Fruit fly (Drosophila melanogaster) whole organism, embryonic: ENCODE data around the gene wfs1.

Experiments
- Atf3 ChIP-seq: fragments of 200-800 bp; sonication (Bioruptor generic); optimal IDR thresholded peaks from 3 replicates; lab custom pipeline; 2016; ENCODE audit warnings: missing biosample characterization, missing genetic modification characterization
- CG10267 ChIP-seq: fragments of 200-800 bp; sonication (Bioruptor generic); optimal IDR thresholded peaks from 2 replicates; lab custom pipeline; 2018; ENCODE audit warnings: missing biosample characterization, mild to moderate bottlenecking, missing genetic modification characterization, moderate library complexity
- CG11504 ChIP-seq: fragments of 200-800 bp; sonication (Bioruptor generic); optimal IDR thresholded peaks from 3 replicates; lab custom pipeline; 2019; ENCODE audit warnings: missing biosample characterization, mild to moderate bottlenecking, missing genetic modification characterization, moderate library complexity
- CG12942 ChIP-seq: fragments of 200-800 bp; sonication (Bioruptor generic); optimal IDR thresholded peaks from 3 replicates; lab custom pipeline; 2016; ENCODE audit warnings: missing biosample characterization, missing genetic modification characterization
- CG14710 ChIP-seq: fragments of 200-800 bp; sonication (Bioruptor generic); optimal IDR thresholded peaks from 3 replicates; lab custom pipeline; 2019; ENCODE audit warnings: missing biosample characterization, mild to moderate bottlenecking, missing genetic modification characterization, moderate library complexity
- CG15269 ChIP-seq: fragments of 200-800 bp; sonication (Bioruptor generic); optimal IDR thresholded peaks from 2 replicates; lab custom pipeline; 2018; ENCODE audit warnings: missing biosample characterization, mild to moderate bottlenecking, missing genetic modification characterization, moderate library complexity
- CG15479 ChIP-seq: fragments of 200-800 bp; sonication (Bioruptor generic); optimal IDR thresholded peaks from 3 replicates; lab custom pipeline; 2019; ENCODE audit warnings: missing biosample characterization, mild to moderate bottlenecking, missing genetic modification characterization, moderate library complexity
- CG1603 ChIP-seq: fragments of 200-800 bp; sonication (Bioruptor generic); optimal IDR thresholded peaks from 2 replicates; lab custom pipeline; 2019; ENCODE audit warnings: missing biosample characterization, mild to moderate bottlenecking, missing genetic modification characterization, moderate library complexity
- CG2678 ChIP-seq: fragments of 200-800 bp; sonication (Bioruptor generic); optimal IDR thresholded peaks from 3 replicates; lab custom pipeline; 2019; ENCODE audit warnings: missing biosample characterization, mild to moderate bottlenecking, missing genetic modification characterization, moderate library complexity
- CG2712 ChIP-seq: fragments of 200-800 bp; optimal IDR thresholded peaks from 3 replicates; lab custom pipeline; 2019; ENCODE audit warnings: missing biosample characterization, mild to moderate bottlenecking, missing genetic modification characterization, moderate library complexity
- CG3281 ChIP-seq: fragments of 200-800 bp; sonication (Bioruptor generic); optimal IDR thresholded peaks from 3 replicates; lab custom pipeline; 2017; ENCODE audit warnings: missing biosample characterization, mild to moderate bottlenecking, missing genetic modification characterization
- CG4328 ChIP-seq: fragments of 200-800 bp; sonication (Bioruptor generic); optimal IDR thresholded peaks from 3 replicates; lab custom pipeline; 2017; ENCODE audit warnings: missing biosample characterization, missing genetic modification reagents, missing genetic modification characterization
- CG4617 ChIP-seq: fragments of 200-800 bp; sonication (Bioruptor generic); optimal IDR thresholded peaks from 3 replicates; lab custom pipeline; 2016; ENCODE audit warnings: missing biosample characterization, missing genetic modification characterization, borderline replicate concordance
- CG4707 ChIP-seq: fragments of 200-800 bp; sonication (Bioruptor generic); optimal IDR thresholded peaks from 2 replicates; lab custom pipeline; 2018; ENCODE audit warnings: missing biosample characterization, mild to moderate bottlenecking, missing genetic modification characterization, moderate library complexity
- CG6272 ChIP-seq: fragments of 200-800 bp; sonication (Bioruptor generic); IDR thresholded peaks from 2 replicates; pipeline ENCODE4 v1.3.6; 2022; ENCODE audit warnings: missing biosample characterization, missing genetic modification characterization
- CG6791 ChIP-seq: fragments of 200-800 bp; sonication (Bioruptor generic); IDR thresholded peaks from 3 replicates; pipeline ENCODE4 v1.3.6; 2022; ENCODE audit warnings: missing biosample characterization, missing genetic modification characterization; ENCODE audit not compliant: partially characterized antibody
- CG8290 ChIP-seq, 3 experiments: fragments of 200-800 bp; sonication (Bioruptor generic); optimal IDR thresholded peaks; 2 replicates each; lab custom pipeline; 2016 to 2019; ENCODE audit warnings: missing biosample characterization in 3 of 3, missing genetic modification characterization in 3 of 3, mild to moderate bottlenecking in 2 of 3, moderate library complexity in 1 of 3
- CG9797 ChIP-seq: fragments of 200-800 bp; sonication (Bioruptor generic); optimal IDR thresholded peaks from 3 replicates; lab custom pipeline; 2018; ENCODE audit warnings: missing biosample characterization, mild to moderate bottlenecking, missing genetic modification characterization
- Camta ChIP-seq: fragments of 200-800 bp; sonication (Bioruptor generic); optimal IDR thresholded peaks from 2 replicates; lab custom pipeline; 2016; ENCODE audit warnings: missing biosample characterization, missing genetic modification characterization
- CoRest ChIP-seq: fragments of 200-800 bp; sonication (Bioruptor generic); optimal IDR thresholded peaks from 3 replicates; lab custom pipeline; 2018; ENCODE audit warnings: missing biosample characterization, mild to moderate bottlenecking, missing genetic modification characterization, moderate library complexity
- Deaf1 ChIP-seq: fragments of 200-800 bp; optimal IDR thresholded peaks from 3 replicates; lab custom pipeline; 2019; ENCODE audit warnings: missing biosample characterization, mild to moderate bottlenecking, missing genetic modification characterization, moderate library complexity
- Dref ChIP-seq: fragments of 200-800 bp; sonication (Bioruptor generic); IDR thresholded peaks from 2 replicates; pipeline ENCODE4 v1.3.6; 2022; ENCODE audit warnings: missing biosample characterization, missing genetic modification characterization
- Ets97D ChIP-seq: fragments of 200-800 bp; sonication (Bioruptor generic); optimal IDR thresholded peaks from 3 replicates; lab custom pipeline; 2016; ENCODE audit warnings: missing biosample characterization, missing genetic modification characterization
- HLH4C ChIP-seq: fragments of 200-800 bp; sonication (Bioruptor generic); IDR thresholded peaks from 3 replicates; pipeline ENCODE4 v1.3.6; 2022; ENCODE audit warnings: missing biosample characterization, missing genetic modification characterization; ENCODE audit not compliant: partially characterized antibody
- HLH54F ChIP-seq: fragments of 200-800 bp; sonication (Bioruptor generic); optimal IDR thresholded peaks from 3 replicates; lab custom pipeline; 2016; ENCODE audit warnings: missing biosample characterization, missing genetic modification characterization
- HLHmδ ChIP-seq: fragments of 200-800 bp; sonication (Bioruptor generic); optimal IDR thresholded peaks from 2 replicates; lab custom pipeline; 2018; ENCODE audit warnings: missing biosample characterization, mild to moderate bottlenecking, missing genetic modification characterization, moderate library complexity
- Lim3 ChIP-seq: fragments of 200-800 bp; sonication (Bioruptor generic); IDR thresholded peaks from 2 replicates; pipeline ENCODE4 v1.3.6; 2022; ENCODE audit warnings: missing biosample characterization, missing genetic modification characterization
- MBD-R2 ChIP-seq: fragments of 200-800 bp; sonication (Bioruptor generic); IDR thresholded peaks from 2 replicates; pipeline ENCODE4 v1.3.6; 2022; ENCODE audit warnings: missing biosample characterization, missing genetic modification characterization
- Myb ChIP-seq: fragments of 200-800 bp; sonication (Bioruptor generic); optimal IDR thresholded peaks from 2 replicates; lab custom pipeline; 2016; ENCODE audit warnings: missing biosample characterization, missing genetic modification characterization
- NfI ChIP-seq: fragments of 200-800 bp; sonication (Bioruptor generic); optimal IDR thresholded peaks from 3 replicates; lab custom pipeline; 2018; ENCODE audit warnings: missing biosample characterization, mild to moderate bottlenecking, missing genetic modification characterization, moderate library complexity
- Opbp ChIP-seq: fragments of 200-800 bp; sonication (Bioruptor generic); IDR thresholded peaks from 3 replicates; pipeline ENCODE4 v1.3.6; 2022; ENCODE audit warnings: missing biosample characterization, missing genetic modification characterization; ENCODE audit not compliant: partially characterized antibody
- Side ChIP-seq: fragments of 200-800 bp; sonication (Bioruptor generic); optimal IDR thresholded peaks from 2 replicates; lab custom pipeline; 2016; ENCODE audit warnings: missing biosample characterization, missing genetic modification characterization
- Sin3A ChIP-seq: fragments of >200 bp; optimal IDR thresholded peaks from 2 replicates; lab custom pipeline; 2018
- Usf ChIP-seq: fragments of 200-800 bp; sonication (Bioruptor generic); optimal IDR thresholded peaks from 2 replicates; lab custom pipeline; 2017; ENCODE audit warnings: missing genotype, missing biosample characterization, missing genetic modification characterization
- abd-A ChIP-seq: fragments of 200-800 bp; sonication (Bioruptor generic); optimal IDR thresholded peaks from 3 replicates; lab custom pipeline; 2019; ENCODE audit warnings: missing biosample characterization, mild to moderate bottlenecking, missing genetic modification characterization, moderate library complexity
- amos ChIP-seq: fragments of 200-800 bp; sonication (Bioruptor generic); IDR thresholded peaks from 2 replicates; pipeline ENCODE4 v1.3.6; 2022; ENCODE audit warnings: missing biosample characterization, missing genetic modification characterization; ENCODE audit not compliant: partially characterized antibody
- chinmo ChIP-seq: fragments of 200-800 bp; sonication (Bioruptor generic); IDR thresholded peaks from 4 replicates; pipeline ENCODE4 v1.3.6; 2022; ENCODE audit warnings: missing biosample characterization, missing genetic modification characterization; ENCODE audit not compliant: partially characterized antibody
- ems ChIP-seq: fragments of 200-800 bp; sonication (Bioruptor generic); optimal IDR thresholded peaks from 3 replicates; lab custom pipeline; 2016; ENCODE audit warnings: missing biosample characterization, missing genetic modification characterization
- kni ChIP-seq: fragments of 200-800 bp; sonication (Bioruptor generic); optimal IDR thresholded peaks from 3 replicates; lab custom pipeline; 2017; ENCODE audit warnings: mild to moderate bottlenecking, missing biosample characterization, missing genetic modification reagents, missing genetic modification characterization
- phol ChIP-seq: fragments of 200-800 bp; sonication (Bioruptor generic); optimal IDR thresholded peaks from 3 replicates; lab custom pipeline; 2018; ENCODE audit warnings: missing biosample characterization, mild to moderate bottlenecking, missing genetic modification characterization, moderate library complexity
- pzg ChIP-seq: fragments of 200-800 bp; sonication (Bioruptor generic); optimal IDR thresholded peaks from 3 replicates; lab custom pipeline; 2018; ENCODE audit warnings: missing biosample characterization, mild to moderate bottlenecking, missing genetic modification characterization, moderate library complexity
- row ChIP-seq: fragments of 200-800 bp; sonication (Bioruptor generic); IDR thresholded peaks from 3 replicates; pipeline ENCODE4 v1.3.6; 2022; ENCODE audit warnings: missing biosample characterization, missing genetic modification characterization
- sc ChIP-seq, 3 experiments: fragments of >200 bp in 2 of 3; fragments of 200-800 bp in 1 of 3; sonication (Bioruptor generic) in 1 of 3; optimal IDR thresholded peaks; 2 replicates in 2 of 3; 3 replicates in 1 of 3; lab custom pipeline; 2017; ENCODE audit warnings: mild to moderate bottlenecking in 1 of 3, missing biosample characterization in 1 of 3, missing genetic modification characterization in 1 of 3, missing genetic modification reagents in 1 of 3
- sd ChIP-seq: fragments of 200-800 bp; sonication (Bioruptor generic); optimal IDR thresholded peaks from 3 replicates; lab custom pipeline; 2018; ENCODE audit warnings: missing biosample characterization, mild to moderate bottlenecking, missing genetic modification characterization, moderate library complexity
- sens-2 ChIP-seq: fragments of 200-800 bp; sonication (Bioruptor generic); IDR thresholded peaks from 2 replicates; pipeline ENCODE4 v1.3.6; 2022; ENCODE audit warnings: missing biosample characterization, missing genetic modification characterization
- sug ChIP-seq: fragments of 200-800 bp; optimal IDR thresholded peaks from 2 replicates; lab custom pipeline; 2019; ENCODE audit warnings: missing biosample characterization, mild to moderate bottlenecking, missing genetic modification characterization, moderate library complexity
- zen ChIP-seq: fragments of 200-800 bp; sonication (Bioruptor generic); optimal IDR thresholded peaks from 3 replicates; lab custom pipeline; 2018; ENCODE audit warnings: missing biosample characterization, mild to moderate bottlenecking, missing genetic modification characterization, moderate library complexity

Gene wfs1

DNA sequence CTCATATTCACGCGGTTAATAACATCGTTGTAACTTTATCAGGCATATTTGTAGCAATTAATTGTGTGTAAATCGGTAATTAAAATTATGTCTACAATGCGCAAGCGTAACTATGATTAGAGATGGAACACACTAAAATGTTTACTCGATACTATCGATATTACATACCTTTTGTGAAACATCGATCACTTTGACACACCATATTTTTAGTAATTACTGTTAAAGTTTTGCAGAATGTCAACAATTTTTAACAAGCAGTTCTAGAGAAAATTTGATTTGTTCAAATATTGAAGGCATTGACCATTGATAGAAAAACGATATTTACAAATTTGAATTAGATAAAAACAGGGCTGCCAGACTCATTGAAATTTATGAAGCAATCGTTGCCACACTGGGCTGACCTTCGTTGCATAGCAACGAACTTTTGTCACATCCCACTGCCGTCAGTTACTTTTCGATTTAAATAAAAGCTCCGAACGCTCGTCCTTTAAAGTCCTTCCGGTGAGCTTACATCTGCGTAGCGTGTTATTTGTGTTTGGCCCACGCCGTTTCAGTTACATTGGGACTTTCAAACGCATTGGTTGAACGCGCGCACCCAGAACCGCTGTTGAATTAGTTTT is 50.8 kb downstream of the wfs1 start, which contains the start of the genes loco and wake (continued):
- TF ChIP-seq sd (peak; percentile 70), CG8290 (GFP tag; optimal IDR thresholded peaks at IDR 0.05; lab: Kevin White, UChicago) (peak; percentile 76), CG8290 (tag; optimal IDR thresholded peaks at IDR 0.05; lab: Kevin White, UChicago) (peak; percentile 2 to 45), zen (tag; lab: Kevin White, UChicago) (peak; percentile 55), CG15479 (GFP tag; lab: Kevin White, UChicago) (peak; percentile 88), amos (GFP tag; lab: Robert Waterston, UW) (peak; percentile 88), CG4328 (GFP tag; lab: Kevin White, UChicago) (no peak), Myb (GFP tag; lab: Kevin White, UChicago) (peak; percentile 100), Deaf1 (tag; lab: Kevin White, UChicago) (peak; percentile 22), kni (peak; percentile 32), CG2712 (tag; lab: Kevin White, UChicago) (peak; percentile 38), CG2678 (tag; lab: Kevin White, UChicago) (peak; percentile 7), phol (tag; lab: Kevin White, UChicago) (peak; percentile 64), CG9797 (peak; percentile 37), CG11504 (peak; percentile 33), CG4617 (GFP tag; lab: Kevin White, UChicago) (peak; percentile 79), Camta (no peak), HLH54F (GFP tag; lab: Kevin White, UChicago) (peak; percentile 11), CG6791 (GFP tag; lab: Robert Waterston, UW) (peak; percentile 75; the same call in 2 of the 3 replicates), CG14710 (tag; lab: Kevin White, UChicago) (peak; percentile 77), HLH4C (GFP tag; lab: Robert Waterston, UW) (peak; percentile 87), CG1603 (peak; percentile 28), CG6272 (GFP tag; lab: Robert Waterston, UW) (0 out of 2 replicates have a peak, but pooled peaks have one; percentile 4), Lim3 (GFP tag; lab: Robert Waterston, UW) (no peak), CG10267 (tag; lab: Kevin White, UChicago) (peak; percentile 67), Atf3 (no peak), sens-2 (GFP tag; lab: Robert Waterston, UW) (no peak), CG15269 (tag; lab: Kevin White, UChicago) (no peak), HLHmδ (GFP tag; lab: Kevin White, UChicago) (no peak), pzg (GFP tag; lab: Kevin White, UChicago) (peak; percentile 86), Sin3A (lab: Kevin White, UChicago) (peak; percentile 71), Ets97D (peak; percentile 66), NfI (GFP tag; lab: Kevin White, UChicago) (no peak), CG12942 (GFP tag; lab: Kevin White, UChicago) (no peak), Side (GFP tag; lab: Kevin White, UChicago) (peak; percentile 7), Opbp (GFP tag; lab: Robert Waterston, UW) (peak; percentile 82; the same call in 2 of the 3 replicates), CoRest (tag; lab: Kevin White, UChicago) (peak; percentile 72), sug (tag; lab: Kevin White, UChicago) (peak; percentile 2), sc (optimal IDR thresholded peaks at IDR 0.05; lab: Kevin White, UChicago) (no peak), sc (GFP tag; optimal IDR thresholded peaks at IDR 0.05; lab: Kevin White, UChicago) (no peak), CG3281 (GFP tag; lab: Kevin White, UChicago) (no peak), chinmo (GFP tag; lab: Robert Waterston, UW) (peak; percentile 81; the same call in 2 of the 4 replicates), ems (GFP tag; lab: Kevin White, UChicago) (peak; percentile 5), Usf (no peak), row (GFP tag; lab: Robert Waterston, UW) (0 out of 3 replicates have a peak, but pooled peaks have one; percentile 24), abd-A (tag; lab: Kevin White, UChicago) (peak; percentile 4), Dref (GFP tag; lab: Robert Waterston, UW) (peak; percentile 71), CG4707 (GFP tag; lab: Kevin White, UChicago) (no peak), MBD-R2 (peak; percentile 42)
